Fruit fly (Drosophila melanogaster): ENCODE measurements around the gene CG6638.
A peak's percentile ranks its signal among the peaks of the same experiment; 100 is the strongest.

Gene CG6638

dm6 chr3L:8603880-8604692, 28.2 kb upstream of the CG6638 start, which contains the start of the genes CG5989 and CG6282:
TSS of gene CG5989 (minus strand) at chr3L:8604149.
TSS of gene CG6282 (plus strand) at chr3L:8604657.
- TF ChIP-seq CG10348 (GFP tag; IDR thresholded peaks at IDR 0.05) (no peak), CG12605 (GFP tag; IDR thresholded peaks at IDR 0.05) (peak; percentile 37; the same call in 1 of the 2 replicates), CG8159 (tag; optimal IDR thresholded peaks at IDR 0.05) (peak; percentile 0), EcR (GFP tag; optimal IDR thresholded peaks at IDR 0.05) (peak; percentile 56)

DNA sequence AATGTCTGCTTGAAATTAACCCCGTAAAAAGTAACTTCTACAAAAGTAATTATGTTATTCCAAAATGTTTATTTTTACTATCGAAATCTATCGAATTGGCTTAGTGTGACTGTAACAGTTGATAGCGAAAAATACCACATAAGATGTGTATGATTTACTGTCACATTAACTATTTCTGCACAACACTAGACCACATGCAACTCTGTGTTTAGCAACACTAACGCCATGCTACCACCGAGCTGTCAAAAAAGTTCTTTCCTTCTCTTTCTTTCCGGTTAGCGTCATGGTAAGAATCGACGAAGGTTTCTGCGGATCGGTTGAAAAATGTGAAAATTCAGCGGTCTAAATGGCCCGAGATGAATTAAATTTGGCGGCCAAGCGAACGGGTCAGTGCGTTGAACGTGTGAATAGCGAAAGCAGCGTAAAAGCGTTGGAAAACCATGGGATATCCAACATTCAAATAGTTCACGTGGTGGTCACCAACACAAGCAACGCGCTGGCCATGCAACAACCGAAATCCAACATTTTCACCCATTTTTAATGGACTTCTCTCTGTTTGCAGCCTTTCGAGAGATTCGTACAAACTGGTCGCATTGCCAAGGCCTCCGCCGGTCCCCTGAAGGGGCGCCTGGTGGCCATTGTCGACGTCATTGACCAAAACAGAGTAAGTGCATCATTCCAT, 25.0 kb upstream of the CG6638 start, which contains the start of the genes Nelf-E and RpL14:
TSS of gene Nelf-E (minus strand) at position 128 of the 682 bp plus-strand sequence.
TSS of gene RpL14 (plus strand) at position 255 of the 682 bp plus-strand sequence.
- TF ChIP-seq rn (GFP tag; IDR thresholded peaks at IDR 0.05) (peak; percentile 82), CG32121 (GFP tag; IDR thresholded peaks at IDR 0.05) (peak; percentile 83), EcR (GFP tag; optimal IDR thresholded peaks at IDR 0.05) (no peak), CG9948 (tag; optimal IDR thresholded peaks at IDR 0.05) (peak; percentile 50), Snoo (tag; optimal IDR thresholded peaks at IDR 0.05) (no peak), CG8159 (tag; optimal IDR thresholded peaks at IDR 0.05) (peak; percentile 66), CG15710 (tag; optimal IDR thresholded peaks at IDR 0.05) (peak; percentile 82), CG34367 (tag; optimal IDR thresholded peaks at IDR 0.05) (peak; percentile 90), CG17806 (tag; optimal IDR thresholded peaks at IDR 0.05) (no peak), CG14655 (GFP tag; optimal IDR thresholded peaks at IDR 0.05) (no peak), Pif1B (GFP tag; optimal IDR thresholded peaks at IDR 0.05) (no peak), Ets98B (GFP tag; IDR thresholded peaks at IDR 0.05) (peak; percentile 84), fd96Ca (GFP tag; IDR thresholded peaks at IDR 0.05) (peak; percentile 89), CG4496 (GFP tag; IDR thresholded peaks at IDR 0.05) (peak; percentile 94), CG12605 (GFP tag; IDR thresholded peaks at IDR 0.05) (peak; percentile 47; the same call in 1 of the 2 replicates), gl (tag; optimal IDR thresholded peaks at IDR 0.05) (peak; percentile 79), CG8301 (tag; optimal IDR thresholded peaks at IDR 0.05) (no peak), Pif1A (GFP tag; optimal IDR thresholded peaks at IDR 0.05) (no peak), CG10348 (GFP tag; IDR thresholded peaks at IDR 0.05) (no peak)

- TF ChIP-seq Pif1A (GFP tag; optimal IDR thresholded peaks at IDR 0.05) (no peak), CG14655 (GFP tag; optimal IDR thresholded peaks at IDR 0.05) (no peak), D1 (tag; optimal IDR thresholded peaks at IDR 0.05) (no peak), CG8159 (tag; optimal IDR thresholded peaks at IDR 0.05) (no peak), Pif1B (GFP tag; optimal IDR thresholded peaks at IDR 0.05) (no peak), gl (tag; optimal IDR thresholded peaks at IDR 0.05) (no peak), CG4496 (GFP tag; IDR thresholded peaks at IDR 0.05) (no peak)
These were observed 8.2 kb upstream of the CG6638 start for dm6 chr3L:8584086-8584485.

DNA sequence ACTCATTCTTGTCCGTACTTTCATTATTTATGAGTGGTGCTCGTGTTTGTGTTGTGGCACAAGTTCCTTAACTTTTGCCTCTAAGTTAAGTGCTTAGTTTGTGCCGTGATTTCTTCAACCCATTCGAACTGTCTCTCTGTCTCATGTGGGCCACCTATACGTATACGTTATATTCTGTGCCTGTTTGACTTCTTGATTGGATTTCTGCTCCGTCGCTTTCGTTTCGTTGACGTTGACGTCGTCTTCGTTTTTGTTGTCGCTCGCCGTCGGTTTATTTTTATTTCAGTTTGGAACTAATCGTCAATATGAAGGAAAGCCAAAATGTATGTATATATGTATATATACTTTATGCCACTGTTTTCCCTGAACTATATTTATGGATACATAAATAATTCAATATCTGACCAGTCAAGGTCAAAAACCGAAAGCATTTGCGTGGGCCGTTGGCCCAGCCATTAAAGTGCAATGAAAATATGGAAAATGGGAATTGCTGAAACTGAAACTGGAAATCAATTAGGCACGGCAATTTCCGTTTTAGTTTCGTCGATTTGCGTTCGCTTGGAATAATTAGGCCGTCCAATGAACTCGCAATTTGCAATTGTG, 6.3 kb upstream of the CG6638 start:
- TF ChIP-seq CG12605 (GFP tag; IDR thresholded peaks at IDR 0.05) (no peak), CG8159 (tag; optimal IDR thresholded peaks at IDR 0.05) (no peak), CG8301 (tag; optimal IDR thresholded peaks at IDR 0.05) (no peak), EcR (GFP tag; optimal IDR thresholded peaks at IDR 0.05) (no peak), CG32121 (GFP tag; IDR thresholded peaks at IDR 0.05) (no peak), D1 (tag; optimal IDR thresholded peaks at IDR 0.05) (no peak), CG17806 (tag; optimal IDR thresholded peaks at IDR 0.05) (no peak), Pif1A (GFP tag; optimal IDR thresholded peaks at IDR 0.05) (no peak), Ets98B (GFP tag; IDR thresholded peaks at IDR 0.05) (no peak)

dm6 chr3L:8580780-8581179, 4.9 kb upstream of the CG6638 start:
- TF ChIP-seq CG8159 (tag; optimal IDR thresholded peaks at IDR 0.05): no peak
- TF ChIP-seq Pif1A (GFP tag; optimal IDR thresholded peaks at IDR 0.05): no peak
- TF ChIP-seq CG32121 (GFP tag; IDR thresholded peaks at IDR 0.05): no peak
- TF ChIP-seq Ets98B (GFP tag; IDR thresholded peaks at IDR 0.05): no peak
- no peak for TF ChIP-seq CG12605 (GFP tag; IDR thresholded peaks at IDR 0.05)
- TF ChIP-seq fd96Ca (GFP tag; IDR thresholded peaks at IDR 0.05): no peak

DNA sequence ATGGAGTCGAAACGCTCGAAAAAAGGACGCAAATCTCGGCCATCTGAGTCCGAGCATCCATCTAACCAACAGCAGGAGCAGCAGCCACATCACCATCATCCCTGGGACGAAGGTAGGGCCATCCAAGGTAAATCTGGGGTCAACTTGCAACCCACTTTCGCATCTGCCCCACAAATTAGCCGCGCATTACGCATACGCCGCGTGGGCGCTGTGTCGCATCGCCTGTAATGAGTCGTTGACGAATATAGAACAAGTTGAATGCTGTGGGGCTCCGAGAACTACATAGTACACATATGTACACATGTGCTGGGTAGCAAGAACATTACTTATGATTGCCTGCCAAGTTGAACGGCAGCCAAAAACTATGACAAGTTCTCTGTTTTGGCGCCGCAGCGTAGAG, 3.6 kb upstream of the CG6638 start:
- no peak for TF ChIP-seq CG34367 (tag; optimal IDR thresholded peaks at IDR 0.05)
- TF ChIP-seq D1 (tag; optimal IDR thresholded peaks at IDR 0.05): no peak
- no peak for TF ChIP-seq CG10348 (GFP tag; IDR thresholded peaks at IDR 0.05)
- no peak for TF ChIP-seq Pif1B (GFP tag; optimal IDR thresholded peaks at IDR 0.05)
- TF ChIP-seq CG8301 (tag; optimal IDR thresholded peaks at IDR 0.05): no peak
- TF ChIP-seq Pif1A (GFP tag; optimal IDR thresholded peaks at IDR 0.05): no peak
- TF ChIP-seq CG14655 (GFP tag; optimal IDR thresholded peaks at IDR 0.05): no peak
- TF ChIP-seq CG17806 (tag; optimal IDR thresholded peaks at IDR 0.05): no peak
- TF ChIP-seq CG12605 (GFP tag; IDR thresholded peaks at IDR 0.05): no peak
- no peak for TF ChIP-seq CG13204 (GFP tag; optimal IDR thresholded peaks at IDR 0.05)
- no peak for TF ChIP-seq gl (tag; optimal IDR thresholded peaks at IDR 0.05)
- no peak for TF ChIP-seq rn (GFP tag; IDR thresholded peaks at IDR 0.05)
- no peak for TF ChIP-seq Snoo (tag; optimal IDR thresholded peaks at IDR 0.05)
- TF ChIP-seq CG4496 (GFP tag; IDR thresholded peaks at IDR 0.05): no peak
- TF ChIP-seq CG8159 (tag; optimal IDR thresholded peaks at IDR 0.05): no peak
- TF ChIP-seq CG32121 (GFP tag; IDR thresholded peaks at IDR 0.05): no peak
- TF ChIP-seq Ets98B (GFP tag; IDR thresholded peaks at IDR 0.05): no peak

Measured in whole organism, pupa.